Worm (Caenorhabditis elegans) whole organism, young adult: Measurements from ENCODE around the gene F19F10.14.

Source experiments
- B0019.2 ChIP-seq: fragments of 200-800 bp; sonication (Bioruptor generic); conservative IDR thresholded peaks from 2 replicates; pipeline ENCODE4 v1.3.6; 2022; ENCODE audit warnings: missing genetic modification reagents, missing genetic modification characterization, missing compliant biosample characterization
- B0336.3 ChIP-seq: fragments of 200-800 bp; sonication (Bioruptor generic); IDR thresholded peaks from 2 replicates; pipeline ENCODE4 v1.3.6; 2022; ENCODE audit warnings: missing genetic modification characterization, missing compliant biosample characterization
- D2030.7 ChIP-seq: fragments of 200-800 bp; sonication (Bioruptor generic); IDR thresholded peaks from 2 replicates; pipeline ENCODE4 v1.3.6; 2022; ENCODE audit warnings: missing genetic modification reagents, missing genetic modification characterization, missing compliant biosample characterization
- F33H1.4 ChIP-seq: fragments of 200-800 bp; sonication (Bioruptor generic); IDR thresholded peaks from 2 replicates; pipeline ENCODE4 v1.3.6; 2022; ENCODE audit warnings: missing genetic modification reagents, missing genetic modification characterization, missing compliant biosample characterization
- F39B2.1 ChIP-seq: fragments of 200-800 bp; sonication (Bioruptor generic); IDR thresholded peaks from 2 replicates; pipeline ENCODE4 v1.3.6; 2022; ENCODE audit warnings: missing genetic modification reagents, missing genetic modification characterization, missing compliant biosample characterization
- F57A8.1 ChIP-seq: fragments of 200-800 bp; sonication (Bioruptor generic); optimal IDR thresholded peaks from 2 replicates; lab custom pipeline; 2018; ENCODE audit warnings: mild to moderate bottlenecking, missing genetic modification characterization, moderate library complexity, missing compliant biosample characterization
- T07F8.4 ChIP-seq: sonication (generic microtip); optimal IDR thresholded peaks from 2 replicates; lab custom pipeline; 2016; ENCODE audit warnings: mild to moderate bottlenecking, missing genetic modification characterization, moderate library complexity, missing compliant biosample characterization
- T26A5.8 ChIP-seq: sonication (generic microtip); optimal IDR thresholded peaks from 2 replicates; lab custom pipeline; 2016; ENCODE audit warnings: missing genetic modification characterization, missing compliant biosample characterization
- Y53G8AR.9 ChIP-seq: fragments of 200-800 bp; sonication (Bioruptor generic); conservative IDR thresholded peaks from 2 replicates; pipeline ENCODE4 v1.3.6; 2022; ENCODE audit warnings: missing genetic modification reagents, missing genetic modification characterization, missing compliant biosample characterization
- Y95B8A.8 ChIP-seq: fragments of 200-800 bp; sonication (Bioruptor generic); IDR thresholded peaks from 2 replicates; pipeline ENCODE4 v1.3.6; 2022; ENCODE audit warnings: missing genetic modification reagents, missing genetic modification characterization, missing compliant biosample characterization
- ZK185.1 ChIP-seq: sonication (generic microtip); optimal IDR thresholded peaks from 2 replicates; lab custom pipeline; 2016; ENCODE audit warnings: mild to moderate bottlenecking, missing genetic modification characterization, missing compliant biosample characterization; ENCODE audit not compliant: poor library complexity, severe bottlenecking
- aptf-2 ChIP-seq: fragments of 200-800 bp; sonication (Bioruptor generic); conservative IDR thresholded peaks from 2 replicates; pipeline ENCODE4 v1.3.6; 2022; ENCODE audit warnings: missing genetic modification reagents, missing genetic modification characterization, missing compliant biosample characterization
- attf-3 ChIP-seq: fragments of 200-800 bp; sonication (Bioruptor generic); conservative IDR thresholded peaks from 2 replicates; pipeline ENCODE4 v1.3.6; 2022; ENCODE audit warnings: missing genetic modification reagents, missing genetic modification characterization, missing compliant biosample characterization
- ceh-79 ChIP-seq: sonication (generic microtip); optimal IDR thresholded peaks from 2 replicates; lab custom pipeline; 2017; ENCODE audit warnings: mild to moderate bottlenecking, missing genetic modification characterization, missing compliant biosample characterization
- ceh-91 ChIP-seq: fragments of 200-800 bp; sonication (Bioruptor generic); IDR thresholded peaks from 2 replicates; pipeline ENCODE4 v1.3.6; 2022; ENCODE audit warnings: missing genetic modification reagents, missing genetic modification characterization, missing compliant biosample characterization
- die-1 ChIP-seq: sonication (generic microtip); optimal IDR thresholded peaks from 2 replicates; lab custom pipeline; 2016; ENCODE audit warnings: missing genotype, mild to moderate bottlenecking, missing genetic modification characterization, missing compliant biosample characterization
- dpl-1 ChIP-seq: fragments of 150-350 bp; optimal IDR thresholded peaks from 2 replicates; lab custom pipeline; 2014; ENCODE audit warnings: missing biosample characterization, missing genetic modification reagents, missing genetic modification characterization
- efl-1 ChIP-seq: fragments of 150-350 bp; optimal IDR thresholded peaks from 2 replicates; lab custom pipeline; 2014; ENCODE audit warnings: missing biosample characterization, missing genetic modification reagents, missing genetic modification characterization
- egl-18 ChIP-seq: fragments of 200-800 bp; sonication (Bioruptor generic); IDR thresholded peaks from 2 replicates; pipeline ENCODE4 v1.3.6; 2022; ENCODE audit warnings: missing genetic modification reagents, missing genetic modification characterization, missing compliant biosample characterization
- egl-44 ChIP-seq: fragments of 200-800 bp; sonication (Bioruptor generic); IDR thresholded peaks from 2 replicates; pipeline ENCODE4 v1.3.6; 2022; ENCODE audit warnings: missing genetic modification reagents, missing genetic modification characterization, missing compliant biosample characterization
- ekl-4 ChIP-seq: fragments of 200-800 bp; sonication (Bioruptor generic); IDR thresholded peaks from 2 replicates; pipeline ENCODE4 v1.3.6; 2022; ENCODE audit warnings: missing genetic modification reagents, missing genetic modification characterization, missing compliant biosample characterization
- hlh-12 ChIP-seq: sonication (generic microtip); optimal IDR thresholded peaks from 2 replicates; lab custom pipeline; 2016; ENCODE audit warnings: missing genetic modification characterization, missing compliant biosample characterization
- hlh-26 ChIP-seq: fragments of 200-800 bp; sonication (Bioruptor generic); conservative IDR thresholded peaks from 2 replicates; pipeline ENCODE4 v1.3.6; 2022; ENCODE audit warnings: missing genetic modification reagents, missing genetic modification characterization, missing compliant biosample characterization
- hrde-1 ChIP-seq: sonication (generic microtip); optimal IDR thresholded peaks from 2 replicates; lab custom pipeline; 2016; ENCODE audit warnings: missing genetic modification characterization, mild to moderate bottlenecking, missing compliant biosample characterization, moderate library complexity, missing genotype, missing genetic modification reagents, borderline replicate concordance
- lin-35 ChIP-seq, 3 experiments: fragments of 150-350 bp in 2 of 3; sonication (generic microtip) in 1 of 3; optimal IDR thresholded peaks; 2 replicates each; lab custom pipeline; 2014 to 2018; ENCODE audit warnings: missing biosample characterization in 3 of 3, missing genetic modification characterization in 3 of 3, missing genetic modification reagents in 3 of 3
- lin-40 ChIP-seq: sonication (generic microtip); optimal IDR thresholded peaks from 2 replicates; lab custom pipeline; 2016; ENCODE audit warnings: missing genetic modification characterization, mild to moderate bottlenecking, missing compliant biosample characterization, missing genotype, missing genetic modification reagents
- lin-54 ChIP-seq: fragments of 200-800 bp; sonication (Bioruptor generic); optimal IDR thresholded peaks from 2 replicates; lab custom pipeline; 2018; ENCODE audit warnings: mild to moderate bottlenecking, missing genetic modification characterization, missing compliant biosample characterization
- madf-3 ChIP-seq: fragments of 200-800 bp; sonication (Bioruptor generic); IDR thresholded peaks from 2 replicates; pipeline ENCODE4 v1.3.6; 2022; ENCODE audit warnings: missing genetic modification reagents, missing genetic modification characterization, missing compliant biosample characterization
- madf-6 ChIP-seq: fragments of 200-800 bp; sonication (Bioruptor generic); IDR thresholded peaks from 2 replicates; pipeline ENCODE4 v1.3.6; 2022; ENCODE audit warnings: missing genetic modification reagents, missing genetic modification characterization, missing compliant biosample characterization
- mel-28 ChIP-seq: sonication (generic microtip); optimal IDR thresholded peaks from 2 replicates; lab custom pipeline; 2016; ENCODE audit warnings: borderline replicate concordance, mild to moderate bottlenecking, missing genetic modification characterization, missing compliant biosample characterization
- mxl-1 ChIP-seq: sonication (generic microtip); optimal IDR thresholded peaks from 2 replicates; lab custom pipeline; 2016; ENCODE audit warnings: missing genetic modification characterization, missing compliant biosample characterization
- nfyb-1 ChIP-seq: fragments of 200-800 bp; sonication (Bioruptor generic); IDR thresholded peaks from 2 replicates; pipeline ENCODE4 v1.3.6; 2022; ENCODE audit warnings: missing genetic modification reagents, missing genetic modification characterization, missing compliant biosample characterization
- nhr-120 ChIP-seq: fragments of 200-800 bp; sonication (Bioruptor generic); IDR thresholded peaks from 2 replicates; pipeline ENCODE4 v1.3.6; 2022; ENCODE audit warnings: missing genetic modification characterization, missing compliant biosample characterization
- nhr-27 ChIP-seq: fragments of 200-800 bp; sonication (Bioruptor generic); optimal IDR thresholded peaks from 2 replicates; lab custom pipeline; 2018; ENCODE audit warnings: mild to moderate bottlenecking, missing genetic modification characterization, moderate library complexity, missing compliant biosample characterization
- nhr-80 ChIP-seq: sonication (generic microtip); optimal IDR thresholded peaks from 2 replicates; lab custom pipeline; 2016; ENCODE audit warnings: missing genetic modification characterization, missing compliant biosample characterization
- pbrm-1 ChIP-seq: fragments of 200-800 bp; sonication (Bioruptor generic); IDR thresholded peaks from 2 replicates; pipeline ENCODE4 v1.3.6; 2022; ENCODE audit warnings: missing genetic modification reagents, missing genetic modification characterization, missing compliant biosample characterization
- pha-4 ChIP-seq: fragments of 150-350 bp; sonication (generic microtip); optimal IDR thresholded peaks from 2 replicates; lab custom pipeline; 2014; ENCODE audit warnings: missing biosample characterization, missing genetic modification reagents, missing genetic modification characterization
- snpc-1.3 ChIP-seq: sonication (generic microtip); optimal IDR thresholded peaks from 2 replicates; lab custom pipeline; 2017; ENCODE audit warnings: missing genetic modification characterization, mild to moderate bottlenecking, missing compliant biosample characterization, antibody characterized with exemption, moderate library complexity, missing genotype, missing genetic modification reagents; ENCODE audit not compliant: insufficient read depth
- tbp1 ChIP-seq: fragments of 200-800 bp; sonication (Bioruptor generic); optimal IDR thresholded peaks from 2 replicates; lab custom pipeline; 2018; ENCODE audit warnings: mild to moderate bottlenecking, missing genetic modification characterization, missing compliant biosample characterization
- tlf-1 ChIP-seq: fragments of 200-800 bp; sonication (Bioruptor generic); optimal IDR thresholded peaks from 2 replicates; lab custom pipeline; 2018; ENCODE audit warnings: mild to moderate bottlenecking, missing genetic modification characterization, missing compliant biosample characterization
- unc-130 ChIP-seq: sonication (generic microtip); optimal IDR thresholded peaks from 2 replicates; lab custom pipeline; 2016; ENCODE audit warnings: missing genetic modification reagents, missing genetic modification characterization, missing compliant biosample characterization
- zfh-2 ChIP-seq: fragments of 200-800 bp; sonication (Bioruptor generic); conservative IDR thresholded peaks from 2 replicates; pipeline ENCODE4 v1.3.6; 2022; ENCODE audit warnings: missing genetic modification reagents, missing genetic modification characterization, missing compliant biosample characterization
- ztf-28 ChIP-seq: fragments of 200-800 bp; sonication (Bioruptor generic); IDR thresholded peaks from 2 replicates; pipeline ENCODE4 v1.3.6; 2022; ENCODE audit warnings: missing genetic modification reagents, missing genetic modification characterization, missing compliant biosample characterization

The F19F10.14 gene

DNA sequence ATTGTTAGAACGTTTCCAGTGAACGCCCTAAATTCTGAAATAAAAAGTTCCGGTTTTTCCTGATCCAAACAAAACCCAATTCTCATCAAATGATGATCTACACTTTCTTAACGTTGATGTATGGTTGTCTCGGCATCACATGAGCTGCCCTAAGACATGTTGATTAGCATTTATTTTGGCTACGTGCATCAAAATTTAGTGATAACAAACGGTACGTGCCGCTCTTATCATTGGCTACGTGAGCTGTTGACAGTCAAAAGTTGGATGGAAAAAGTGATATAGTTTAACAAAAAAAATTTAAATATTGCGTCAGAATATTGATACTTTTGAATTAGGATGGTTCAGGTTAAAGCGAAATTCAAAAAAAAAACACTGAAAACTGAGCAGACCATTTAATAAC lies 22.8 kb downstream of the F19F10.14 start:
- TF ChIP-seq nhr-80: peak; percentile 21
- TF ChIP-seq mel-28 (tag; lab: Kevin White, UChicago): no peak
- TF ChIP-seq, all 124 proteins: peak for 1

DNA sequence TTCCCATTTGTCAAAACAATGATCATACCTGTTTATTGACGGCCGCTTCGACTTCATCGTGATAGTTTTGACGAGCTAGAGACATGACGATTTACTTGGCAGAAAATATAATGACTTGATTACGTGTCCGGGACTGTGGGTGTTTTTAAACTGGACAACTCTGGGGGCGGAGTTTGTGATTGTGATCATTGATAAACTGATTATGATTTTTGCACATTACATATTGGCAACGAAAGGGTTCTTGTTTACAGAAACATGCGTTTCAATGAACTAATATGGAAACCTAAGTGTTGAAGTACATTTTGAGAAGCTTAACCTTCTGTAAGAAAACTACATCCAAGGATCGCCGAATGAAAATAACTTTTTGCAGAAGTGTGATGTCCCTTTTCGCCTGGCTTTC lies 23.4 kb downstream of the F19F10.14 start, which contains the start of gene ftn-1:
Gene ftn-1, minus strand, starts transcription at position 101 of the 400 bp plus-strand sequence.
- TF ChIP-seq madf-3 (GFP tag; lab: Robert Waterston, UW) (no peak), attf-3 (no peak), ceh-79 (tag; lab: Kevin White, UChicago) (no peak), nhr-80 (no peak), hlh-12 (tag; lab: Kevin White, UChicago) (no peak), nfyb-1 (GFP tag; lab: Robert Waterston, UW) (no peak), zfh-2 (GFP tag; lab: Robert Waterston, UW) (no peak), lin-35 (GFP tag; optimal IDR thresholded peaks at IDR 0.05; lab: Kevin White, UChicago) (no peak), egl-44 (GFP tag; lab: Robert Waterston, UW) (no peak), madf-6 (GFP tag; lab: Robert Waterston, UW) (no peak), snpc-1.3 (tag; lab: Kevin White, UChicago) (no peak), lin-40 (tag; lab: Kevin White, UChicago) (no peak), hlh-26 (GFP tag; lab: Robert Waterston, UW) (no peak)

DNA sequence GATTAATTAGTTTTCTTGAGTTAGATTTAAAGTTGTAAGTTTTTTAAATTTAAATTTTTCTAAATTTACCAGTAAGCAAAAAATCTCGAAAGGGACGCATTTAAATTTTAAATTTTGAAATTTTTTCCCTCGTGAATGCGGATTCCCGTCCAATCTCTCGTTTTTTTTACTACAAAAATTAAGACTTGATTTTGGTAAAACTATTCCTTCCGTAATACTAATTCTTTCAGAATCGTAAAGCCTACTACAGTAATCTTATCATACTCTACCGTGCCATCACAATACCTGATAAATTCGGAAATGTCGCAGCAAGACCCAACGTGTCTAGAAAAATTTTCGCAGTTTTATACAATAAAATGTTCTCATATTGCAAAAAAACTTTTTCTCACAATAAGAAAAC lies 25.7 kb downstream of the F19F10.14 start, which contains the start of the genes C54F6.19 and nhx-3:
Gene C54F6.19, plus strand, starts transcription at position 301 of the 400 bp plus-strand sequence.
Gene nhx-3, minus strand, starts transcription at position 337 of the 400 bp plus-strand sequence.
- TF ChIP-seq T07F8.4 (no peak), efl-1 (GFP tag; lab: Kevin White, UChicago) (no peak), hrde-1 (no peak), pha-4 (no peak), ceh-91 (GFP tag; lab: Robert Waterston, UW) (no peak), nhr-120 (GFP tag; lab: Robert Waterston, UW) (no peak), mxl-1 (tag; lab: Kevin White, UChicago) (no peak), Y95B8A.8 (GFP tag; lab: Robert Waterston, UW) (no peak), T26A5.8 (tag; lab: Kevin White, UChicago) (no peak), pbrm-1 (GFP tag; lab: Robert Waterston, UW) (no peak), die-1 (tag; lab: Kevin White, UChicago) (no peak), F57A8.1 (GFP tag; lab: Kevin White, UChicago) (no peak), B0336.3 (GFP tag; lab: Robert Waterston, UW) (no peak)

DNA sequence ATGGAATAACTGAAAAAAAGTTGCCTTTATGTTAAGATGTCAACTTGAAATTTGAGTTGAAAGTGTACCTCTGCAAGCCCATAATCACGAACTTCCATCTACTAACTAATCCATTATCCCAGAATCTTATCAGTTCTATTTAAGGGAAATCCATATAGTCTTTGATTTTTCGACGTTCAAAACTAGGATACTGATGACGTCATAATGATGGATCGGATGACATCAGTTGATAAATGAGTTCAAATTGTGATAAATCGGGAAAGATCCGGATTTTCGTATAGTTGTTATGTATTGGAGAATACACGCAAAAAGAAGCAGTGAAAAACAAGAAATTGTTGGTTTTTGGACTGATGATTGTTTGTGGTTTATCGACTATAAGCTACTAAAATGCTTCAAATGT lies 27.1 kb downstream of the F19F10.14 start:
- TF ChIP-seq dpl-1 (GFP tag; lab: Kevin White, UChicago) (no peak), lin-54 (GFP tag; lab: Kevin White, UChicago) (no peak), aptf-2 (no peak), egl-18 (no peak), F39B2.1 (GFP tag; lab: Robert Waterston, UW) (no peak), efl-1 (GFP tag; lab: Kevin White, UChicago) (no peak), ZK185.1 (no peak), tbp1 (GFP tag; lab: Kevin White, UChicago) (no peak), B0019.2 (no peak), pbrm-1 (GFP tag; lab: Robert Waterston, UW) (no peak), nhr-27 (tag; lab: Kevin White, UChicago) (no peak), ekl-4 (GFP tag; lab: Robert Waterston, UW) (no peak), ztf-28 (no peak), Y53G8AR.9 (GFP tag; lab: Robert Waterston, UW) (no peak), F57A8.1 (GFP tag; lab: Kevin White, UChicago) (no peak), nhr-80 (no peak), D2030.7 (GFP tag; lab: Robert Waterston, UW) (no peak), tlf-1 (GFP tag; lab: Kevin White, UChicago) (no peak), unc-130 (GFP tag; lab: Kevin White, UChicago) (no peak), F33H1.4 (GFP tag; lab: Robert Waterston, UW) (no peak)
- TF ChIP-seq, all 124 proteins: peak for 0
